Fruit fly (Drosophila melanogaster): ENCODE data around the gene ninaC.

The ninaC gene

DNA sequence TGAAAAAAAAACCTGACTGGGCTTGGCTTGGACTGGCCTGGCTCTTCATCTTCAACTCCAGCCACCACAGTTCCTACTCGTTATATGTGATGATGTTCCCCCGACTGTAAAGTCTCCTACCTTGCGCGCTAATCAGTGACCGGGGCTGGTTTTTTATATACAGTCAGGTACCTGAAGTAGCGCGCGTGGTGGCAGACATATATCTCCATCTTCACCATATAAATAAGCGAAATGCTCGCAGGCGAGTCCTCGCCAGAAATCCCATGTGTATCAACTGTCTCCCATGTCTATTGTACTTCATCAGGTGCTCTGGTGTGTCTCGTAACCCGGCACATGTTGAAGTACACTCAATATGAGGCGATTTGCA lies 48.2 kb downstream of the ninaC start:
- no peak for TF ChIP-seq tai (GFP tag; optimal IDR thresholded peaks at IDR 0.05)
- no peak for TF ChIP-seq sv (GFP tag; optimal IDR thresholded peaks at IDR 0.05)
- TF ChIP-seq Hnf4 (GFP tag; optimal IDR thresholded peaks at IDR 0.05) = no peak
- TF ChIP-seq br (GFP tag; optimal IDR thresholded peaks at IDR 0.05) = no peak
- no peak for TF ChIP-seq CG9705 (GFP tag; optimal IDR thresholded peaks at IDR 0.05)
- no peak for TF ChIP-seq dmrt93B (GFP tag; optimal IDR thresholded peaks at IDR 0.05)
- no peak for TF ChIP-seq Hr78 (GFP tag; optimal IDR thresholded peaks at IDR 0.05)
- no peak for TF ChIP-seq Vsx2 (GFP tag; optimal IDR thresholded peaks at IDR 0.05; ENCODE audit: partially characterized antibody)
- peak; percentile 3 for TF ChIP-seq Dif (GFP tag; optimal IDR thresholded peaks at IDR 0.05; ENCODE audit: partially characterized antibody)
- TF ChIP-seq Sp1 (GFP tag; optimal IDR thresholded peaks at IDR 0.05) = no peak
- no peak for TF ChIP-seq Jra (GFP tag; optimal IDR thresholded peaks at IDR 0.05)
- TF ChIP-seq CG32264 (GFP tag; optimal IDR thresholded peaks at IDR 0.05) = no peak
- TF ChIP-seq sage (GFP tag; optimal IDR thresholded peaks at IDR 0.05) = no peak
- TF ChIP-seq Hr83 (GFP tag; optimal IDR thresholded peaks at IDR 0.05; ENCODE audit: poor library complexity, severe bottlenecking) = peak; percentile 53
- no peak for TF ChIP-seq GATAd (GFP tag; optimal IDR thresholded peaks at IDR 0.05)
- TF ChIP-seq dl (GFP tag; optimal IDR thresholded peaks at IDR 0.05; ENCODE audit: insufficient read depth in 1 of 2, partially characterized antibody in 2 of 2) = no peak

DNA sequence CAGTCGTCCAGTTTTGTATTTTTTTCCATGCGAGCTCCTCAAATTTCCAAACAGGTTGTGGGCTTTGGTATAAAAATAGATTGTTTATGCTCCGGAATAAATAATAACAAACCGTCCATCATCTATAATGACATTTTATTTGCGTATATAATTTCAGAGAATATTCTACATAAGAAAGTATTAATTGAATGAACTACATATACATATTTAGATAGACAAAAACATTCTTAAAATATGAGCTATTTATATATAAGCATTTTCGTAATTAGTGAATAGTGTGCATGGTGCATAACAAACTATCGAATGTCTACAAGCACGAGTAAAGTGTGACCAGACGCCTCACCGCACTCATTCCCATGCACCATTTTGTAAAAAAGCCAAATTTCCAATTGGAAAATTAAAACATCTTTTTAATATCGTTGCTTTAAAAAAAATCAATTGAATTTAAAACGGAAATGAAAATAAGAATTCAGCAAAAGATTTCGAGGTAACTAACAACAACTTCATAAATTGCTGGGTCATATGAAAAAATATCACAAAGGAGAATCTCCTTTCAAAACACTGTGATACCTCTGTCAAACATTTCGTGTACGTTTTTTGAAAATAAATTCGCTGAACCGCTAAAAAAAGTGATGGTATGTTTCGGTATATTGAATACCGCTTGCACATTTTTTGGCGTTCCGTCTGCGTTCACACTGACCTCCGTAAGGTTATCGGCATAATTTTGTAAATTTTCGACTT lies 49.0 kb downstream of the ninaC start, which contains the start of gene muc:
Gene muc (plus strand): TSS at position 541 of the 741 bp plus-strand sequence.
- TF ChIP-seq Jra (GFP tag; optimal IDR thresholded peaks at IDR 0.05) (peak; percentile 61), Hr78 (GFP tag; optimal IDR thresholded peaks at IDR 0.05) (peak; percentile 49), Dif (GFP tag; optimal IDR thresholded peaks at IDR 0.05; ENCODE audit: partially characterized antibody) (no peak), CG9705 (GFP tag; optimal IDR thresholded peaks at IDR 0.05) (peak; percentile 16), ey (GFP tag; optimal IDR thresholded peaks at IDR 0.05) (peak; percentile 34), fru (GFP tag; optimal IDR thresholded peaks at IDR 0.05) (peak; percentile 46), dsf (GFP tag; optimal IDR thresholded peaks at IDR 0.05; ENCODE audit: borderline replicate concordance) (no peak), tai (GFP tag; optimal IDR thresholded peaks at IDR 0.05) (no peak), sv (GFP tag; optimal IDR thresholded peaks at IDR 0.05) (peak; percentile 36), woc (GFP tag; optimal IDR thresholded peaks at IDR 0.05) (peak; percentile 80), pan (optimal IDR thresholded peaks at IDR 0.05) (no peak), foxo (GFP tag; optimal IDR thresholded peaks at IDR 0.05) (peak in 1 of 2 experiments; percentile 50), Rel (GFP tag; optimal IDR thresholded peaks at IDR 0.05) (no peak), Rel (tag; optimal IDR thresholded peaks at IDR 0.05) (no peak), h (GFP tag; optimal IDR thresholded peaks at IDR 0.05) (peak; percentile 28), rgr (GFP tag; optimal IDR thresholded peaks at IDR 0.05) (peak; percentile 41), N (GFP tag; optimal IDR thresholded peaks at IDR 0.05) (peak; percentile 93), brk (GFP tag; optimal IDR thresholded peaks at IDR 0.05) (peak; percentile 54), HLH106 (tag; optimal IDR thresholded peaks at IDR 0.05) (peak; percentile 62), dmrt93B (GFP tag; optimal IDR thresholded peaks at IDR 0.05) (peak; percentile 30), OdsH (GFP tag; optimal IDR thresholded peaks at IDR 0.05) (peak; percentile 2), Hnf4 (GFP tag; optimal IDR thresholded peaks at IDR 0.05) (peak; percentile 44)

DNA sequence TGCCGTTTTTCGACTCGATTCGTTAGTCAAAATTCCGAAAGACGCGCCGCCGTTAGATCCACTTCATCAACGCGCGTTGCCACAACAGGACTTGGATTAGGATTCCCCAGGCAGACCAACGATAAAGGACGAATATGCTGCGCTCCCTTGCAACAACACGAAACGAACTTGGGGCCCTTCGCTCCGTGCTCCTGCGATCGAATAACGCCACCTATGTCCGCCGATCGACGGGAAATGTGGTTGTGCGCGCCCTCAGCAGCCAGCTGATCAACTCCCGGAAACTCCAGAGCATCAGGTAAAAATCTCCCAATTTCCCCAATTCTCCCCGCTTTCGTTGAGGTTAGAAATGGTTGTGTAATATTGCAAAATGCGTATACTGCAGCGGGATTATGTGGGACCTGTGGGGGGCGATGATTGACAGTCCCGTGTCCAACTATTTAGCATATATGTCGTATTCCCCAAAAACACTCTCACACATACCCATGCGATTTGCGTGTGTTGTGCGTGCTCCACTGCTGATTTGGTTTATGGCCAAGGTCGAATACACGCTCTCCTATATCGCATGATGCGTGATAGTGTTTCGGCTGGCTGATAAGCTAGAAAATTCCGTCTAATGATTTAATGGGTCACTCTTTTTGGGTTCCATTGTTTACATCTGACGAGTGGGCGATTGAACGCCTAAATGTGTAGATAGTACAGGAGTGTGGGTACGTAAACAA lies 49.7 kb downstream of the ninaC start:
- TF ChIP-seq usp (GFP tag; optimal IDR thresholded peaks at IDR 0.05) (no peak), Dfd (GFP tag; optimal IDR thresholded peaks at IDR 0.05) (no peak), foxo (GFP tag; optimal IDR thresholded peaks at IDR 0.05) (no peak), woc (GFP tag; optimal IDR thresholded peaks at IDR 0.05) (no peak), tai (GFP tag; optimal IDR thresholded peaks at IDR 0.05) (no peak), dl (GFP tag; optimal IDR thresholded peaks at IDR 0.05; ENCODE audit: insufficient read depth in 1 of 2, partially characterized antibody in 2 of 2) (no peak), CrebA (GFP tag; optimal IDR thresholded peaks at IDR 0.05; ENCODE audit: borderline replicate concordance) (no peak), br (GFP tag; optimal IDR thresholded peaks at IDR 0.05) (no peak), Rel (GFP tag; optimal IDR thresholded peaks at IDR 0.05) (no peak), Rel (tag; optimal IDR thresholded peaks at IDR 0.05) (no peak), Dif (GFP tag; optimal IDR thresholded peaks at IDR 0.05; ENCODE audit: partially characterized antibody) (no peak), CG32264 (GFP tag; optimal IDR thresholded peaks at IDR 0.05) (no peak), Myc (optimal IDR thresholded peaks at IDR 0.05) (no peak)
